Fruit fly (Drosophila melanogaster) whole organism, embryonic: ENCODE data around the gene AIMP2.

ENCODE experiments used
- B-H1 ChIP-seq: fragments of 200-800 bp; sonication (Bioruptor generic); IDR thresholded peaks from 3 replicates; pipeline ENCODE4 v1.3.6; 2022; ENCODE audit warnings: missing biosample characterization, missing genetic modification characterization
- BtbVII ChIP-seq: fragments of 200-800 bp; sonication (Bioruptor generic); optimal IDR thresholded peaks from 3 replicates; lab custom pipeline; 2017; ENCODE audit warnings: missing biosample characterization, mild to moderate bottlenecking, missing genetic modification characterization
- CG11093 ChIP-seq: fragments of 200-800 bp; sonication (Bioruptor generic); IDR thresholded peaks from 3 replicates; pipeline ENCODE4 v1.3.6; 2022; ENCODE audit warnings: missing biosample characterization, missing genetic modification characterization
- CG14441 ChIP-seq: fragments of 200-800 bp; sonication (Bioruptor generic); IDR thresholded peaks from 2 replicates; pipeline ENCODE4 v1.3.6; 2022; ENCODE audit warnings: missing biosample characterization, missing genetic modification characterization
- CG14667 ChIP-seq: fragments of 200-800 bp; sonication (Bioruptor generic); IDR thresholded peaks from 2 replicates; pipeline ENCODE4 v1.3.6; 2022; ENCODE audit warnings: missing biosample characterization, missing genetic modification characterization
- CG14860 ChIP-seq: fragments of 200-800 bp; sonication (Bioruptor generic); IDR thresholded peaks from 3 replicates; pipeline ENCODE4 v1.3.6; 2022; ENCODE audit warnings: missing biosample characterization, missing genetic modification characterization; ENCODE audit not compliant: partially characterized antibody
- CG15514 ChIP-seq: fragments of 200-800 bp; sonication (Bioruptor generic); optimal IDR thresholded peaks from 3 replicates; lab custom pipeline; 2017; ENCODE audit warnings: missing biosample characterization, missing genetic modification characterization, mild to moderate bottlenecking, moderate library complexity, missing genetic modification reagents
- CG17361 ChIP-seq: fragments of 200-800 bp; sonication (Bioruptor generic); IDR thresholded peaks from 3 replicates; pipeline ENCODE4 v1.3.6; 2022; ENCODE audit warnings: missing biosample characterization, missing genetic modification characterization
- CG17612 ChIP-seq: fragments of 200-800 bp; sonication (Bioruptor generic); IDR thresholded peaks from 2 replicates; pipeline ENCODE4 v1.3.6; 2022; ENCODE audit warnings: missing biosample characterization, missing genetic modification characterization
- CG18476 ChIP-seq: fragments of 200-800 bp; sonication (Bioruptor generic); optimal IDR thresholded peaks from 2 replicates; lab custom pipeline; 2016; ENCODE audit warnings: missing biosample characterization, mild to moderate bottlenecking, missing genetic modification characterization
- CG31365 ChIP-seq: fragments of 200-800 bp; sonication (Bioruptor generic); optimal IDR thresholded peaks from 2 replicates; lab custom pipeline; 2018; ENCODE audit warnings: missing biosample characterization, mild to moderate bottlenecking, missing genetic modification characterization
- CG32772 ChIP-seq: fragments of 200-800 bp; sonication (Bioruptor generic); IDR thresholded peaks from 2 replicates; pipeline ENCODE4 v1.3.6; 2022; ENCODE audit warnings: missing biosample characterization, missing genetic modification characterization
- CG3726 ChIP-seq: fragments of 200-800 bp; sonication (Bioruptor generic); IDR thresholded peaks from 3 replicates; pipeline ENCODE4, ENCODE4 v1.3.6; 2022; ENCODE audit warnings: missing biosample characterization, missing genetic modification characterization
- CG4707 ChIP-seq: fragments of 200-800 bp; sonication (Bioruptor generic); optimal IDR thresholded peaks from 2 replicates; lab custom pipeline; 2018; ENCODE audit warnings: missing biosample characterization, mild to moderate bottlenecking, missing genetic modification characterization, moderate library complexity
- CG6175 ChIP-seq: fragments of 200-800 bp; sonication (Bioruptor generic); IDR thresholded peaks from 3 replicates; pipeline ENCODE4 v1.3.6; 2022; ENCODE audit warnings: missing biosample characterization, missing genetic modification characterization
- CG6254 ChIP-seq: fragments of 200-800 bp; sonication (Bioruptor generic); optimal IDR thresholded peaks from 3 replicates; lab custom pipeline; 2017; ENCODE audit warnings: mild to moderate bottlenecking, missing biosample characterization, missing genetic modification reagents, missing genetic modification characterization
- CG7786 ChIP-seq: fragments of 200-800 bp; sonication (Bioruptor generic); optimal IDR thresholded peaks from 2 replicates; lab custom pipeline; 2016; ENCODE audit warnings: missing biosample characterization, missing genetic modification characterization
- CG8944 ChIP-seq: fragments of 200-800 bp; sonication (Bioruptor generic); optimal IDR thresholded peaks from 3 replicates; lab custom pipeline; 2016; ENCODE audit warnings: missing biosample characterization, missing genetic modification characterization
- CG9727 ChIP-seq: fragments of 200-800 bp; sonication (Bioruptor generic); optimal IDR thresholded peaks from 3 replicates; lab custom pipeline; 2017; ENCODE audit warnings: missing biosample characterization, mild to moderate bottlenecking, missing genetic modification characterization
- CHES-1-like ChIP-seq: fragments of 200-800 bp; sonication (Bioruptor generic); optimal IDR thresholded peaks from 2 replicates; lab custom pipeline; 2016; ENCODE audit warnings: missing biosample characterization, missing genetic modification characterization
- D ChIP-seq, 2 experiments: fragments of 200-800 bp in 1 of 2; fragments of >200 bp in 1 of 2; sonication (Bioruptor generic) in 1 of 2; optimal IDR thresholded peaks; 2 replicates in 1 of 2; 3 replicates in 1 of 2; lab custom pipeline; 2017; ENCODE audit warnings: mild to moderate bottlenecking in 1 of 2, missing biosample characterization in 1 of 2, missing genetic modification characterization in 1 of 2, missing genetic modification reagents in 1 of 2
- E2f2 ChIP-seq: fragments of 200-800 bp; sonication (Bioruptor generic); IDR thresholded peaks from 2 replicates; pipeline ENCODE4 v1.3.6; 2022; ENCODE audit warnings: missing biosample characterization, missing genetic modification characterization
- Eip74EF ChIP-seq, 2 experiments: fragments of 200-800 bp in 1 of 2; fragments of >200 bp in 1 of 2; sonication (Bioruptor generic) in 1 of 2; optimal IDR thresholded peaks; 2 replicates each; lab custom pipeline; 2017 to 2019; ENCODE audit warnings: missing biosample characterization in 2 of 2, missing genetic modification characterization in 2 of 2, mild to moderate bottlenecking in 1 of 2, moderate library complexity in 1 of 2
- Fer2 ChIP-seq: fragments of 200-800 bp; sonication (Bioruptor generic); optimal IDR thresholded peaks from 2 replicates; lab custom pipeline; 2018; ENCODE audit warnings: missing biosample characterization, mild to moderate bottlenecking, missing genetic modification characterization, moderate library complexity
- Gsc ChIP-seq: fragments of 200-800 bp; sonication (Bioruptor generic); IDR thresholded peaks from 2 replicates; pipeline ENCODE4 v1.3.6; 2022; ENCODE audit warnings: missing biosample characterization, missing genetic modification characterization
- HLH54F ChIP-seq: fragments of 200-800 bp; sonication (Bioruptor generic); optimal IDR thresholded peaks from 3 replicates; lab custom pipeline; 2016; ENCODE audit warnings: missing biosample characterization, missing genetic modification characterization
- Lhr ChIP-seq: fragments of 200-800 bp; sonication (Bioruptor generic); optimal IDR thresholded peaks from 3 replicates; lab custom pipeline; 2017; ENCODE audit warnings: mild to moderate bottlenecking, missing biosample characterization, missing genetic modification reagents, missing genetic modification characterization
- Meics ChIP-seq: fragments of 200-800 bp; sonication (Bioruptor generic); optimal IDR thresholded peaks from 2 replicates; lab custom pipeline; 2017; ENCODE audit warnings: missing biosample characterization, mild to moderate bottlenecking, missing genetic modification characterization
- Myb ChIP-seq: fragments of 200-800 bp; sonication (Bioruptor generic); optimal IDR thresholded peaks from 2 replicates; lab custom pipeline; 2016; ENCODE audit warnings: missing biosample characterization, missing genetic modification characterization
- Neu2 ChIP-seq: fragments of 200-800 bp; sonication (Bioruptor generic); optimal IDR thresholded peaks from 3 replicates; lab custom pipeline; 2016; ENCODE audit warnings: missing biosample characterization, missing genetic modification characterization, borderline replicate concordance
- Nf-YB ChIP-seq: fragments of 200-800 bp; sonication (Bioruptor generic); optimal IDR thresholded peaks from 3 replicates; lab custom pipeline; 2019; ENCODE audit warnings: missing biosample characterization, mild to moderate bottlenecking, missing genetic modification characterization, moderate library complexity
- Oaz ChIP-seq: fragments of 200-800 bp; sonication (Bioruptor generic); IDR thresholded peaks from 2 replicates; pipeline ENCODE4 v1.3.6; 2022; ENCODE audit warnings: missing biosample characterization, missing genetic modification characterization
- Usf ChIP-seq: fragments of 200-800 bp; sonication (Bioruptor generic); optimal IDR thresholded peaks from 2 replicates; lab custom pipeline; 2017; ENCODE audit warnings: missing genotype, missing biosample characterization, missing genetic modification characterization
- bsh ChIP-seq, 2 experiments: fragments of 200-800 bp; sonication (Bioruptor generic); optimal IDR thresholded peaks; 2 replicates each; lab custom pipeline; 2017 to 2018; ENCODE audit warnings: mild to moderate bottlenecking in 2 of 2, missing biosample characterization in 2 of 2, missing genetic modification characterization in 2 of 2, moderate library complexity in 1 of 2
- cwo ChIP-seq: fragments of 200-800 bp; sonication (Bioruptor generic); optimal IDR thresholded peaks from 3 replicates; lab custom pipeline; 2017; ENCODE audit warnings: missing biosample characterization, missing genetic modification characterization, mild to moderate bottlenecking, moderate library complexity, missing genetic modification reagents
- dimm ChIP-seq: fragments of 200-800 bp; sonication (Bioruptor generic); IDR thresholded peaks from 2 replicates; pipeline ENCODE4 v1.3.6; 2022; ENCODE audit warnings: missing biosample characterization, missing genetic modification characterization
- dm ChIP-seq: fragments of 200-800 bp; sonication (Bioruptor generic); optimal IDR thresholded peaks from 3 replicates; lab custom pipeline; 2016; ENCODE audit warnings: missing biosample characterization, missing genetic modification characterization
- her ChIP-seq: fragments of 200-800 bp; sonication (Bioruptor generic); optimal IDR thresholded peaks from 2 replicates; lab custom pipeline; 2016; ENCODE audit warnings: missing biosample characterization, missing genetic modification characterization
- ken ChIP-seq: fragments of 200-800 bp; sonication (Bioruptor generic); IDR thresholded peaks from 3 replicates; pipeline ENCODE4 v1.3.6; 2022; ENCODE audit warnings: missing biosample characterization, missing genetic modification characterization
- knrl ChIP-seq: fragments of 200-800 bp; sonication (Bioruptor generic); IDR thresholded peaks from 3 replicates; pipeline ENCODE4 v1.3.6; 2022; ENCODE audit warnings: missing biosample characterization, missing genetic modification characterization; ENCODE audit not compliant: partially characterized antibody
- pan ChIP-seq, 4 experiments: fragments of >200 bp in 3 of 4; fragments of 200-800 bp in 1 of 4; sonication (Bioruptor generic) in 1 of 4; optimal IDR thresholded peaks in 3 of 4; IDR thresholded peaks in 1 of 4; 2 replicates each; pipeline versions ENCODE4 v1.3.6 to Lab custom; 2017 to 2022; ENCODE audit warnings: missing biosample characterization in 2 of 4, missing genetic modification characterization in 2 of 4, mixed read lengths in 1 of 4
- pho ChIP-seq: fragments of 200-800 bp; sonication (Bioruptor generic); optimal IDR thresholded peaks from 2 replicates; lab custom pipeline; 2016; ENCODE audit warnings: missing biosample characterization, missing genetic modification characterization
- rib ChIP-seq: fragments of 200-800 bp; sonication (Bioruptor generic); IDR thresholded peaks from 2 replicates; pipeline ENCODE4 v1.3.6; 2022; ENCODE audit warnings: missing biosample characterization, missing genetic modification characterization
- sima ChIP-seq: fragments of 200-800 bp; sonication (Bioruptor generic); optimal IDR thresholded peaks from 2 replicates; lab custom pipeline; 2016; ENCODE audit warnings: missing biosample characterization, missing genetic modification characterization
- sna ChIP-seq: fragments of 200-800 bp; sonication (Bioruptor generic); IDR thresholded peaks from 2 replicates; pipeline ENCODE4 v1.3.6; 2022; ENCODE audit warnings: missing biosample characterization, missing genetic modification characterization; ENCODE audit not compliant: partially characterized antibody
- tgo ChIP-seq: fragments of 200-800 bp; sonication (Bioruptor generic); IDR thresholded peaks from 3 replicates; pipeline ENCODE4 v1.3.6; 2022; ENCODE audit warnings: missing biosample characterization, missing genetic modification characterization
- trem ChIP-seq: fragments of 200-800 bp; optimal IDR thresholded peaks from 3 replicates; lab custom pipeline; 2019; ENCODE audit warnings: missing biosample characterization, mild to moderate bottlenecking, missing genetic modification characterization, moderate library complexity
- ttk ChIP-seq: fragments of 200-800 bp; sonication (Bioruptor generic); IDR thresholded peaks from 2 replicates; pipeline ENCODE4 v2.1.2; 2022; ENCODE audit warnings: missing biosample characterization, missing genetic modification characterization

The AIMP2 gene

DNA sequence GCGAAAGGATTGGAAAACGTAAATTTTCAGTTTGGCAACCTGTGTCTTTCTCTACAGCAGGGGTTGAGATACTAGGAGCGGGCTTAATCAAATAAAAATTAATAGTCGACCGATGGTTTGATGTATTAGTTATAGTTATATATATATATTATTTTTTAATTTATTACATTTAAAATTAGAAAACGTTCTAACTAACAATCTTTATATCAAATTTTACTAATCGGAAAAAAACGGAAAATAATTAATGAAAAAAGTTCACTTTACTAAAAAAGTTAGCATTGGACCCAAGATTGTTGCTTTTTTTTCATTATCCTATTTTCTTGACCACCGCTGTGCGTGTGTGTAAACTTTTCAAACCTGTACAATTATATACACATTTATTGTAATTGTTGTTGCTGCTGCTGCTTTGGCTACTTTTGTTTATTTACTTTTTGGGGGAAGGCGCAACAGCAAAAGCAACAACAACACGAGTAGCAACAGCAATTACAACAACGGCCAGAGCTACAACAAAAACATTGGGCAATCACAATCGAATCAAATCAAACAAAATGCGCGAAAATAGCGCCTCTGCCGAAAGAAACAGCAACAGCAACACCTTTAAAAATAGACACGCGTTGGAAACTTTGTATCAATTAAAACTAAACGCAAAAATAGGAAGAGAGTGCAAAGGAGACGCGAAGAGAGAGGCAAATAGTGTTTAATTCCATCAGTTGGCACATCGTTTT lies 9.3 kb downstream of the AIMP2 start (continued):
- TF ChIP-seq BtbVII (GFP tag; lab: Kevin White, UChicago) (peak; percentile 54), CG17361 (GFP tag; lab: Robert Waterston, UW) (peak; percentile 76), CG7786 (GFP tag; lab: Kevin White, UChicago) (no peak), CG3726 (no peak), CG18476 (GFP tag; lab: Kevin White, UChicago) (no peak), ttk (GFP tag; lab: Robert Waterston, UW) (0 out of 2 replicates have a peak, but pooled peaks have one; percentile 9), pan (optimal IDR thresholded peaks at IDR 0.05; lab: Kevin White, UChicago) (no peak), pan (GFP tag; optimal IDR thresholded peaks at IDR 0.05 in 1 of 2, IDR thresholded peaks at IDR 0.05 in 1 of 2) (peak in 1 of 2 experiments; percentile 72), Lhr (GFP tag; lab: Kevin White, UChicago) (no peak), knrl (GFP tag; lab: Robert Waterston, UW) (no peak), Gsc (GFP tag; lab: Robert Waterston, UW) (no peak), sna (GFP tag; lab: Robert Waterston, UW) (no peak), dm (no peak), cwo (GFP tag; lab: Kevin White, UChicago) (peak; percentile 29), E2f2 (GFP tag; lab: Robert Waterston, UW) (peak; percentile 30; the same call in 1 of the 2 replicates), trem (tag; lab: Kevin White, UChicago) (peak; percentile 32), CG31365 (tag; lab: Kevin White, UChicago) (no peak), CG15514 (GFP tag; lab: Kevin White, UChicago) (peak; percentile 32), CG6254 (GFP tag; lab: Kevin White, UChicago) (peak; percentile 24), CG14441 (GFP tag; lab: Robert Waterston, UW) (peak; percentile 42; the same call in 1 of the 2 replicates), ken (GFP tag; lab: Robert Waterston, UW) (no peak), tgo (GFP tag; lab: Robert Waterston, UW) (peak; percentile 53; the same call in 2 of the 3 replicates), CG9727 (GFP tag; lab: Kevin White, UChicago) (peak; percentile 69), CHES-1-like (GFP tag; lab: Kevin White, UChicago) (no peak), CG11093 (GFP tag; lab: Robert Waterston, UW) (no peak), Nf-YB (GFP tag; lab: Kevin White, UChicago) (peak; percentile 41), CG6175 (GFP tag; lab: Robert Waterston, UW) (no peak), Oaz (no peak), Fer2 (tag; lab: Kevin White, UChicago) (peak; percentile 9), rib (GFP tag; lab: Robert Waterston, UW) (no peak), HLH54F (GFP tag; lab: Kevin White, UChicago) (peak; percentile 13), bsh (GFP tag; optimal IDR thresholded peaks at IDR 0.05; lab: Kevin White, UChicago) (peak in 1 of 2 experiments; percentile 53), Eip74EF (GFP tag; optimal IDR thresholded peaks at IDR 0.05; lab: Kevin White, UChicago) (peak in 1 of 2 experiments; percentile 28), CG14667 (GFP tag; lab: Robert Waterston, UW) (no peak), CG14860 (GFP tag; lab: Robert Waterston, UW) (no peak), D (optimal IDR thresholded peaks at IDR 0.05; lab: Kevin White, UChicago) (no peak), D (GFP tag; optimal IDR thresholded peaks at IDR 0.05; lab: Kevin White, UChicago) (peak; percentile 21), Neu2 (GFP tag; lab: Kevin White, UChicago) (no peak), CG17612 (GFP tag; lab: Robert Waterston, UW) (no peak), Usf (GFP tag; lab: Kevin White, UChicago) (no peak), Meics (peak; percentile 76), CG8944 (GFP tag; lab: Kevin White, UChicago) (no peak), pho (no peak), B-H1 (GFP tag; lab: Robert Waterston, UW) (no peak; the same call in 1 of the 3 replicates), her (no peak), sima (GFP tag; lab: Kevin White, UChicago) (no peak), CG4707 (GFP tag; lab: Kevin White, UChicago) (no peak), CG32772 (GFP tag; lab: Robert Waterston, UW) (no peak), dimm (GFP tag; lab: Robert Waterston, UW) (no peak), Myb (GFP tag; lab: Kevin White, UChicago) (no peak)
